Worm (Caenorhabditis elegans): ENCODE results near the gene F46C8.1.

The F46C8.1 gene

DNA sequence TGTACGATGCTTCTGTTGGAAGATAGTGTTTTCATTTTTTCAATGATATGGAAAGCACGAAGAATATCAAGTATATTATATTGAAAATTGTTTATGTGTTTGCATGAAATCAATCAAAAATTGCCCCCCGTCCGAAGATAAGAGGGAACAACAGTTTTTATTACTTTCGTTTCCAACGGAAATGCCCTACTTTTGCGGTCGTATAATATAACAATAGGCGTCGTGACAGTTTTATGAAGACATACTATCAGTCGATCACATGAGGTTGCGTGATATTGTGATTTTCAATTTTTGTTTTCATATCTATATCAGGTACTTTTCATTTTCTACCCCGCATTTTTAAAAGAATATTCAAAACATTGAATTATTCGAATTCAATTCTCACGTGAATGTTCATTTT lies 47.8 kb downstream of the F46C8.1 start (continued):
- TF ChIP-seq nhr-102 (tag; optimal IDR thresholded peaks at IDR 0.05) (peak; percentile 19), hlh-11 (tag; optimal IDR thresholded peaks at IDR 0.05) (peak; percentile 45), Y48G9A.11 (GFP tag; IDR thresholded peaks at IDR 0.05) (no peak), mdl-1 (tag; optimal IDR thresholded peaks at IDR 0.05) (peak in 1 of 2 experiments; percentile 44), unc-62 (GFP tag; optimal IDR thresholded peaks at IDR 0.05 in 1 of 2) (peak in 1 of 2 experiments; percentile 87), unc-62 (tag; optimal IDR thresholded peaks at IDR 0.05) (no peak), daf-19 (GFP tag; conservative IDR thresholded peaks at IDR 0.05) (no peak), nhr-111 (GFP tag; optimal IDR thresholded peaks at IDR 0.05) (no peak), madf-9 (GFP tag; conservative IDR thresholded peaks at IDR 0.05) (no peak), nhr-6 (tag; optimal IDR thresholded peaks at IDR 0.05) (no peak), dve-1 (tag; optimal IDR thresholded peaks at IDR 0.05; ENCODE audit: insufficient read depth) (peak; percentile 60), spr-3 (GFP tag; optimal IDR thresholded peaks at IDR 0.05) (no peak), attf-4 (tag; optimal IDR thresholded peaks at IDR 0.05) (no peak), ceh-20 (GFP tag; IDR thresholded peaks at IDR 0.05) (peak; percentile 53; the same call in 1 of the 2 replicates)

DNA sequence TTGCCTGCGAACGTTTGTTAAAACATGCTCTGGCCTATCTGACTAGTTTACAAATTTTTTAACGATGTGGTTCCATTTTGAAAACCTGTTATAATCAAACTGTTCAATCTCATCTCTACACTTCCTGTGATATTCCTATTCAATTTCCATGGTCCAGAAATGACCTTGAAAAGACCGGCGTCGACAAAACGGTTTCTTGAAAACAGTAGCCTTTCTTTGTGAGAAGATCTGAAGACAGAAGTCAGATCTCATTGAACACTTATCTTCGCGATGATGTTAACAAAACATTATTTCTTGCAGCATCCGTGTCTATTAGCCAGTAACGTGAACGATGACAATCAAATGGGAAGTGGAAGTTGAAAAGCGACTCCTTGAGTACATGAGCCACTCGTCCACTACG lies 48.4 kb downstream of the F46C8.1 start, which contains the start of gene C44E12.1:
Gene C44E12.1 (plus strand): TSS at position 301 of the 400 bp plus-strand sequence.
- TF ChIP-seq ceh-44 (GFP tag; IDR thresholded peaks at IDR 0.05): no peak
- no peak for TF ChIP-seq daf-16 (GFP tag; optimal IDR thresholded peaks at IDR 0.05)
- TF ChIP-seq daf-16 (tag; optimal IDR thresholded peaks at IDR 0.05): no peak
- no peak for TF ChIP-seq nhr-10 (tag; optimal IDR thresholded peaks at IDR 0.05)
- no peak for TF ChIP-seq nhr-42 (GFP tag; IDR thresholded peaks at IDR 0.05)
- no peak for TF ChIP-seq lin-29 (GFP tag; IDR thresholded peaks at IDR 0.05)
- TF ChIP-seq F49E8.2 (tag; optimal IDR thresholded peaks at IDR 0.05; ENCODE audit: borderline replicate concordance): no peak
- TF ChIP-seq unc-130 (GFP tag; optimal IDR thresholded peaks at IDR 0.05): no peak
- TF ChIP-seq aha-1 (tag): peak; percentile 74
